Fruit fly (Drosophila melanogaster) whole organism, embryonic: ENCODE data around the gene Pex5.

ENCODE experiments used
- BEAF-32 ChIP-seq: fragments of 200-800 bp; sonication (Bioruptor generic); optimal IDR thresholded peaks from 3 replicates; lab custom pipeline; 2017; ENCODE audit warnings: missing biosample characterization, missing genetic modification characterization, mild to moderate bottlenecking, moderate library complexity, missing genetic modification reagents
- CG1024 ChIP-seq: fragments of 200-800 bp; sonication (Bioruptor generic); IDR thresholded peaks from 2 replicates; pipeline ENCODE4 v1.3.6; 2022; ENCODE audit warnings: missing biosample characterization, missing genetic modification characterization
- CG12299 ChIP-seq: fragments of 200-800 bp; sonication (Bioruptor generic); optimal IDR thresholded peaks from 2 replicates; lab custom pipeline; 2018; ENCODE audit warnings: missing biosample characterization, mild to moderate bottlenecking, missing genetic modification characterization
- CG12391 ChIP-seq: fragments of 200-800 bp; sonication (Bioruptor generic); optimal IDR thresholded peaks from 3 replicates; lab custom pipeline; 2018; ENCODE audit warnings: missing biosample characterization, mild to moderate bottlenecking, missing genetic modification characterization, moderate library complexity
- CG13296 ChIP-seq: fragments of 200-800 bp; sonication (Bioruptor generic); optimal IDR thresholded peaks from 3 replicates; lab custom pipeline; 2018; ENCODE audit warnings: missing biosample characterization, mild to moderate bottlenecking, missing genetic modification characterization
- CG15479 ChIP-seq: fragments of 200-800 bp; sonication (Bioruptor generic); optimal IDR thresholded peaks from 3 replicates; lab custom pipeline; 2019; ENCODE audit warnings: missing biosample characterization, mild to moderate bottlenecking, missing genetic modification characterization, moderate library complexity
- CG17361 ChIP-seq: fragments of 200-800 bp; sonication (Bioruptor generic); IDR thresholded peaks from 3 replicates; pipeline ENCODE4 v1.3.6; 2022; ENCODE audit warnings: missing biosample characterization, missing genetic modification characterization
- CG2712 ChIP-seq: fragments of 200-800 bp; optimal IDR thresholded peaks from 3 replicates; lab custom pipeline; 2019; ENCODE audit warnings: missing biosample characterization, mild to moderate bottlenecking, missing genetic modification characterization, moderate library complexity
- CG3281 ChIP-seq: fragments of 200-800 bp; sonication (Bioruptor generic); optimal IDR thresholded peaks from 3 replicates; lab custom pipeline; 2017; ENCODE audit warnings: missing biosample characterization, mild to moderate bottlenecking, missing genetic modification characterization
- CG3847 ChIP-seq: fragments of 200-800 bp; sonication (Bioruptor generic); IDR thresholded peaks from 2 replicates; pipeline ENCODE4 v1.3.6; 2022; ENCODE audit warnings: missing biosample characterization, missing genetic modification characterization
- CG4282 ChIP-seq: fragments of 200-800 bp; sonication (Bioruptor generic); optimal IDR thresholded peaks from 2 replicates; lab custom pipeline; 2016; ENCODE audit warnings: missing biosample characterization, missing genetic modification characterization
- CG6254 ChIP-seq: fragments of 200-800 bp; sonication (Bioruptor generic); optimal IDR thresholded peaks from 3 replicates; lab custom pipeline; 2017; ENCODE audit warnings: mild to moderate bottlenecking, missing biosample characterization, missing genetic modification reagents, missing genetic modification characterization
- CG6813 ChIP-seq: fragments of 200-800 bp; sonication (Bioruptor generic); optimal IDR thresholded peaks from 2 replicates; lab custom pipeline; 2017; ENCODE audit warnings: missing biosample characterization, missing genetic modification characterization, mild to moderate bottlenecking, moderate library complexity, missing genetic modification reagents
- CG7271 ChIP-seq: fragments of 200-800 bp; sonication (Bioruptor generic); optimal IDR thresholded peaks from 2 replicates; lab custom pipeline; 2018; ENCODE audit warnings: missing biosample characterization, mild to moderate bottlenecking, missing genetic modification characterization, moderate library complexity
- CG7357 ChIP-seq: fragments of 200-800 bp; sonication (Bioruptor generic); IDR thresholded peaks from 3 replicates; pipeline ENCODE4 v1.3.6; 2022; ENCODE audit warnings: missing biosample characterization, missing genetic modification characterization
- CG8290 ChIP-seq, 3 experiments: fragments of 200-800 bp; sonication (Bioruptor generic); optimal IDR thresholded peaks; 2 replicates each; lab custom pipeline; 2016 to 2019; ENCODE audit warnings: missing biosample characterization in 3 of 3, missing genetic modification characterization in 3 of 3, mild to moderate bottlenecking in 2 of 3, moderate library complexity in 1 of 3
- CG9797 ChIP-seq: fragments of 200-800 bp; sonication (Bioruptor generic); optimal IDR thresholded peaks from 3 replicates; lab custom pipeline; 2018; ENCODE audit warnings: missing biosample characterization, mild to moderate bottlenecking, missing genetic modification characterization
- CrebB ChIP-seq: fragments of 200-800 bp; sonication (Bioruptor generic); optimal IDR thresholded peaks from 3 replicates; lab custom pipeline; 2018; ENCODE audit warnings: missing biosample characterization, mild to moderate bottlenecking, missing genetic modification characterization
- D ChIP-seq, 2 experiments: fragments of 200-800 bp in 1 of 2; fragments of >200 bp in 1 of 2; sonication (Bioruptor generic) in 1 of 2; optimal IDR thresholded peaks; 2 replicates in 1 of 2; 3 replicates in 1 of 2; lab custom pipeline; 2017; ENCODE audit warnings: mild to moderate bottlenecking in 1 of 2, missing biosample characterization in 1 of 2, missing genetic modification characterization in 1 of 2, missing genetic modification reagents in 1 of 2
- Gsc ChIP-seq: fragments of 200-800 bp; sonication (Bioruptor generic); IDR thresholded peaks from 2 replicates; pipeline ENCODE4 v1.3.6; 2022; ENCODE audit warnings: missing biosample characterization, missing genetic modification characterization
- Hand ChIP-seq: fragments of 200-800 bp; sonication (Bioruptor generic); optimal IDR thresholded peaks from 2 replicates; lab custom pipeline; 2017; ENCODE audit warnings: mild to moderate bottlenecking, missing biosample characterization, missing genetic modification reagents, missing genetic modification characterization
- Lhr ChIP-seq: fragments of 200-800 bp; sonication (Bioruptor generic); optimal IDR thresholded peaks from 3 replicates; lab custom pipeline; 2017; ENCODE audit warnings: mild to moderate bottlenecking, missing biosample characterization, missing genetic modification reagents, missing genetic modification characterization
- NC2α ChIP-seq: fragments of 200-800 bp; sonication (Bioruptor generic); optimal IDR thresholded peaks from 2 replicates; lab custom pipeline; 2016; ENCODE audit warnings: missing biosample characterization, missing genetic modification characterization
- NFAT ChIP-seq: fragments of 200-800 bp; sonication (Bioruptor generic); IDR thresholded peaks from 2 replicates; pipeline ENCODE4 v1.3.6; 2022; ENCODE audit warnings: missing biosample characterization, missing genetic modification characterization
- NK7.1 ChIP-seq: fragments of 200-800 bp; sonication (Bioruptor generic); optimal IDR thresholded peaks from 3 replicates; lab custom pipeline; 2016; ENCODE audit warnings: missing biosample characterization, missing genetic modification characterization
- Nf-YB ChIP-seq: fragments of 200-800 bp; sonication (Bioruptor generic); optimal IDR thresholded peaks from 3 replicates; lab custom pipeline; 2019; ENCODE audit warnings: missing biosample characterization, mild to moderate bottlenecking, missing genetic modification characterization, moderate library complexity
- NfI ChIP-seq: fragments of 200-800 bp; sonication (Bioruptor generic); optimal IDR thresholded peaks from 3 replicates; lab custom pipeline; 2018; ENCODE audit warnings: missing biosample characterization, mild to moderate bottlenecking, missing genetic modification characterization, moderate library complexity
- al ChIP-seq: fragments of 200-800 bp; sonication (Bioruptor generic); IDR thresholded peaks from 2 replicates; pipeline ENCODE4 v1.3.6; 2022; ENCODE audit warnings: missing biosample characterization, missing genetic modification characterization
- bbx ChIP-seq: fragments of 200-800 bp; sonication (Bioruptor generic); IDR thresholded peaks from 2 replicates; pipeline ENCODE4 v1.3.6; 2022; ENCODE audit warnings: missing biosample characterization, missing genetic modification characterization; ENCODE audit not compliant: partially characterized antibody
- caup ChIP-seq: fragments of 200-800 bp; sonication (Bioruptor generic); optimal IDR thresholded peaks from 3 replicates; lab custom pipeline; 2017; ENCODE audit warnings: missing biosample characterization, mild to moderate bottlenecking, missing genetic modification characterization, moderate library complexity; ENCODE audit not compliant: severe bottlenecking
- ci ChIP-seq: fragments of 200-800 bp; sonication (Bioruptor generic); IDR thresholded peaks from 3 replicates; pipeline ENCODE4 v1.3.6; 2022; ENCODE audit warnings: missing biosample characterization, missing genetic modification characterization
- croc ChIP-seq: fragments of 200-800 bp; sonication (Bioruptor generic); conservative IDR thresholded peaks from 3 replicates; pipeline ENCODE4 v1.3.6; 2022; ENCODE audit warnings: missing biosample characterization, missing genetic modification characterization
- danr ChIP-seq: fragments of 200-800 bp; sonication (Bioruptor generic); IDR thresholded peaks from 2 replicates; pipeline ENCODE4 v1.3.6; 2022; ENCODE audit warnings: missing biosample characterization, missing genetic modification characterization
- eve ChIP-seq, 2 experiments: fragments of >200 bp; optimal IDR thresholded peaks; 2 replicates each; lab custom pipeline; 2017; ENCODE audit warnings: missing biosample characterization in 2 of 2, missing genetic modification characterization in 2 of 2
- ewg ChIP-seq: fragments of 200-800 bp; sonication (Bioruptor generic); optimal IDR thresholded peaks from 3 replicates; lab custom pipeline; 2017; ENCODE audit warnings: mild to moderate bottlenecking, missing biosample characterization, missing genetic modification reagents, missing genetic modification characterization
- hbn ChIP-seq: fragments of 200-800 bp; sonication (Bioruptor generic); IDR thresholded peaks from 2 replicates; pipeline ENCODE4 v1.3.6; 2022; ENCODE audit warnings: missing biosample characterization, missing genetic modification characterization; ENCODE audit not compliant: partially characterized antibody
- kah ChIP-seq: fragments of 200-800 bp; sonication (Bioruptor generic); optimal IDR thresholded peaks from 2 replicates; lab custom pipeline; 2018; ENCODE audit warnings: missing biosample characterization, mild to moderate bottlenecking, missing genetic modification characterization
- kay ChIP-seq: fragments of 200-800 bp; sonication (Bioruptor generic); optimal IDR thresholded peaks from 2 replicates; lab custom pipeline; 2016; ENCODE audit warnings: missing biosample characterization, missing genetic modification characterization
- lmd ChIP-seq: fragments of 200-800 bp; sonication (Bioruptor generic); IDR thresholded peaks from 2 replicates; pipeline ENCODE4 v1.3.6; 2022; ENCODE audit warnings: missing biosample characterization, missing genetic modification characterization
- mam ChIP-seq: fragments of 200-800 bp; sonication (Bioruptor generic); optimal IDR thresholded peaks from 3 replicates; lab custom pipeline; 2016; ENCODE audit warnings: missing biosample characterization, missing genetic modification characterization
- oc ChIP-seq: fragments of 200-800 bp; sonication (Bioruptor generic); optimal IDR thresholded peaks from 2 replicates; lab custom pipeline; 2018; ENCODE audit warnings: missing biosample characterization, mild to moderate bottlenecking, missing genetic modification characterization, moderate library complexity
- org-1 ChIP-seq: fragments of 200-800 bp; sonication (Bioruptor generic); optimal IDR thresholded peaks from 2 replicates; lab custom pipeline; 2017; ENCODE audit warnings: missing biosample characterization, missing genetic modification characterization
- pho ChIP-seq: fragments of 200-800 bp; sonication (Bioruptor generic); optimal IDR thresholded peaks from 2 replicates; lab custom pipeline; 2016; ENCODE audit warnings: missing biosample characterization, missing genetic modification characterization
- ro ChIP-seq: fragments of 200-800 bp; sonication (Bioruptor generic); IDR thresholded peaks from 2 replicates; pipeline ENCODE4 v1.3.6; 2022; ENCODE audit warnings: missing biosample characterization, missing genetic modification characterization
- run ChIP-seq: fragments of 200-800 bp; sonication (Bioruptor generic); optimal IDR thresholded peaks from 3 replicates; lab custom pipeline; 2018; ENCODE audit warnings: missing biosample characterization, mild to moderate bottlenecking, missing genetic modification characterization
- shn ChIP-seq: fragments of 200-800 bp; sonication (Bioruptor generic); optimal IDR thresholded peaks from 3 replicates; lab custom pipeline; 2016; ENCODE audit warnings: missing biosample characterization, missing genetic modification characterization
- sug ChIP-seq: fragments of 200-800 bp; optimal IDR thresholded peaks from 2 replicates; lab custom pipeline; 2019; ENCODE audit warnings: missing biosample characterization, mild to moderate bottlenecking, missing genetic modification characterization, moderate library complexity
- usp ChIP-seq: fragments of >200 bp; optimal IDR thresholded peaks from 2 replicates; lab custom pipeline; 2017; ENCODE audit warnings: missing biosample characterization, missing genetic modification characterization
- wor ChIP-seq: fragments of 200-800 bp; sonication (Bioruptor generic); IDR thresholded peaks from 2 replicates; pipeline ENCODE4 v1.3.6; 2022; ENCODE audit warnings: missing biosample characterization, missing genetic modification characterization

Pex5 gene

DNA sequence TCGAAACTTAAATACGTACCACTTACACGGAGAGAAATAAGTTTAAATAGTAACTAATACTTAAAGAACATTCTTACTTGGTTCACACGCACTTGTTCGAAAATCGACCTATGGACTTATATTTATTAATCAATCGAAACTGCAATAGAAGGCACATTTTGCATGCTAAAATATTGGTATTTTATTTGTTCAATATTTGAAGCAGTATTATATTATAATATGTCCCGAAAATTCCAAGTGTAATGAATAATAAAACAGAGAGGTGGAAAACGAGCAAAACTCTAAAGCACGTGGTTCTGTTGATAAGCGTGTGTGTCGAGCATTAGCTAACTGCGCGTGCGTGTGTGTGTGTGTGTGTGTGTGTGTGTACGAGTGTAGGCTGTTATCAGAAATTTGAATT is 18.9 kb downstream of the Pex5 start (continued):
- TF ChIP-seq CrebB (tag; lab: Kevin White, UChicago), result peak; percentile 85
- TF ChIP-seq lmd (GFP tag; lab: Robert Waterston, UW), result peak; percentile 86
- peak; percentile 35 for TF ChIP-seq CG6254 (GFP tag; lab: Kevin White, UChicago)
- peak; percentile 94 for TF ChIP-seq sug (tag; lab: Kevin White, UChicago)
- TF ChIP-seq Gsc (GFP tag; lab: Robert Waterston, UW), result no peak
- TF ChIP-seq eve (GFP tag; optimal IDR thresholded peaks at IDR 0.05; lab: Kevin White, UChicago), result peak in 1 of 2 experiments; percentile 89
- peak; percentile 53 for TF ChIP-seq shn
- TF ChIP-seq bbx, result no peak
- peak; percentile 83 for TF ChIP-seq pho (GFP tag; lab: Kevin White, UChicago)
- TF ChIP-seq NFAT (GFP tag; lab: Robert Waterston, UW), result peak; percentile 74; the same call in 1 of the 2 replicates
- TF ChIP-seq hbn, result no peak
- peak; percentile 15 for TF ChIP-seq CG7271
- TF ChIP-seq CG12391, result peak; percentile 89
- TF ChIP-seq al (GFP tag; lab: Robert Waterston, UW), result peak; percentile 72
- TF ChIP-seq Hand (GFP tag; lab: Kevin White, UChicago), result peak; percentile 92
- TF ChIP-seq Nf-YB (GFP tag; lab: Kevin White, UChicago), result peak; percentile 65
- peak; percentile 90 for TF ChIP-seq kay
- peak; percentile 74; the same call in 2 of the 3 replicates for TF ChIP-seq ci
- peak; percentile 41 for TF ChIP-seq CG15479 (GFP tag; lab: Kevin White, UChicago)
- peak; percentile 58 for TF ChIP-seq ewg (GFP tag; lab: Kevin White, UChicago)
- TF ChIP-seq CG12299 (tag; lab: Kevin White, UChicago), result peak; percentile 83
- TF ChIP-seq D (optimal IDR thresholded peaks at IDR 0.05; lab: Kevin White, UChicago), result no peak
- TF ChIP-seq D (GFP tag; optimal IDR thresholded peaks at IDR 0.05; lab: Kevin White, UChicago), result peak; percentile 64
- TF ChIP-seq CG8290 (GFP tag; optimal IDR thresholded peaks at IDR 0.05; lab: Kevin White, UChicago), result no peak
- TF ChIP-seq CG8290 (tag; optimal IDR thresholded peaks at IDR 0.05; lab: Kevin White, UChicago), result peak in 1 of 2 experiments; percentile 88
- peak; percentile 21 for TF ChIP-seq NK7.1 (GFP tag; lab: Kevin White, UChicago)
- no peak for TF ChIP-seq Lhr
- TF ChIP-seq ro (GFP tag; lab: Robert Waterston, UW), result no peak
- peak; percentile 76 for TF ChIP-seq run (tag; lab: Kevin White, UChicago)
- TF ChIP-seq croc (GFP tag; lab: Robert Waterston, UW), result peak; percentile 39; the same call in 1 of the 3 replicates
- TF ChIP-seq CG1024 (GFP tag; lab: Robert Waterston, UW), result no peak
- peak; percentile 65; the same call in 2 of the 3 replicates for TF ChIP-seq CG7357
- TF ChIP-seq kah, result peak; percentile 48
- TF ChIP-seq CG2712 (tag; lab: Kevin White, UChicago), result peak; percentile 85
- peak; percentile 85 for TF ChIP-seq mam (GFP tag; lab: Kevin White, UChicago)
- peak; percentile 93 for TF ChIP-seq CG13296 (GFP tag; lab: Kevin White, UChicago)
- TF ChIP-seq CG17361 (GFP tag; lab: Robert Waterston, UW), result peak; percentile 82
- TF ChIP-seq NC2α (GFP tag; lab: Kevin White, UChicago), result no peak
- no peak for TF ChIP-seq BEAF-32
- TF ChIP-seq CG4282 (GFP tag; lab: Kevin White, UChicago), result peak; percentile 11
- TF ChIP-seq CG3847 (GFP tag; lab: Robert Waterston, UW), result peak; percentile 86
- TF ChIP-seq danr (GFP tag; lab: Robert Waterston, UW), result no peak
- TF ChIP-seq CG9797 (GFP tag; lab: Kevin White, UChicago), result no peak
- peak; percentile 90 for TF ChIP-seq caup
- TF ChIP-seq CG3281 (GFP tag; lab: Kevin White, UChicago), result peak; percentile 94
- peak; percentile 63 for TF ChIP-seq oc (tag; lab: Kevin White, UChicago)
- peak; percentile 89 for TF ChIP-seq CG6813 (GFP tag; lab: Kevin White, UChicago)
- TF ChIP-seq org-1, result peak; percentile 85
- peak; percentile 86 for TF ChIP-seq NfI (GFP tag; lab: Kevin White, UChicago)
- TF ChIP-seq usp (GFP tag; lab: Kevin White, UChicago), result no peak
- peak; percentile 43 for TF ChIP-seq wor (GFP tag; lab: Robert Waterston, UW)
